Worm (Caenorhabditis elegans): ENCODE data around the gene hda-1.

Gene hda-1

ce11 chrV:14481987-14482386 is 43.2 kb upstream of the hda-1 start, which contains the start of gene R02D5.10:
TSS of gene R02D5.10 (plus strand) at chrV:14482287.
- TF ChIP-seq unc-62 (GFP tag; optimal IDR thresholded peaks at IDR 0.05) (no peak), elt-3 (tag; optimal IDR thresholded peaks at IDR 0.05) (no peak), sptf-1 (tag; optimal IDR thresholded peaks at IDR 0.05) (no peak), mep-1 (tag; optimal IDR thresholded peaks at IDR 0.05) (no peak), nhr-2 (tag; optimal IDR thresholded peaks at IDR 0.05) (no peak), mls-2 (tag; optimal IDR thresholded peaks at IDR 0.05) (no peak), lsy-2 (tag; optimal IDR thresholded peaks at IDR 0.05) (no peak)

ce11 chrV:14482728-14483210 is 42.4 kb upstream of the hda-1 start, which contains the start of gene R02D5.3:
TSS of gene R02D5.3 (plus strand) at chrV:14483160.
- TF ChIP-seq unc-62 (GFP tag; optimal IDR thresholded peaks at IDR 0.05) (no peak), ces-1 (GFP tag; optimal IDR thresholded peaks at IDR 0.05) (no peak), snpc-4 (tag; optimal IDR thresholded peaks at IDR 0.05) (no peak), ceh-43 (GFP tag; optimal IDR thresholded peaks at IDR 0.05) (no peak), mls-2 (tag; optimal IDR thresholded peaks at IDR 0.05) (no peak), ceh-39 (tag; optimal IDR thresholded peaks at IDR 0.05) (no peak), nhr-28 (tag; optimal IDR thresholded peaks at IDR 0.05) (no peak), nhr-76 (tag; optimal IDR thresholded peaks at IDR 0.05) (no peak), ztf-11 (tag; optimal IDR thresholded peaks at IDR 0.05) (no peak), lin-32 (GFP tag; optimal IDR thresholded peaks at IDR 0.05) (no peak), tbx-8 (GFP tag; optimal IDR thresholded peaks at IDR 0.05) (no peak), ceh-83 (GFP tag; optimal IDR thresholded peaks at IDR 0.05) (no peak), sptf-1 (tag; optimal IDR thresholded peaks at IDR 0.05) (no peak), mep-1 (tag; optimal IDR thresholded peaks at IDR 0.05) (no peak), bed-3 (GFP tag; optimal IDR thresholded peaks at IDR 0.05) (no peak)

DNA sequence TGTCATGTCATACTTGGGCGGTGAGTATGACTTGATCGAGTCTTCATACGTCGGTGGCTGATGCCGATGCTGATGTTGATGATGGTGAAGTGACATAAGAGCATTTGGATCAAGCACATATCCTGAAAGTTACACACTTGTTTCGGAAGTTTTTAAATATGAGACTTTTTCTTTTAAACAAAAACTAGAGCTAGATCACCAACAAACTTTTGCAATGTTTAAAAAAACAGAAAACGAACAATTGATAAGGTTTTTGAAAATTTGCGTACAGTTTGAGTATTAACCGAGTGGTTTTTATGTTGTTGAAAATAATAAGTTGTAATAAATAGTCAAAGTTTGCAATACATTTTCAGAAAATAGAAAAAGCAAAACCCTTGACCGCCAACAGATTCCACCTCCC is 40.6 kb upstream of the hda-1 start, which contains the start of gene R02D5.4:
R02D5.4 (minus strand) TSS at position 101 of the 400 bp plus-strand sequence.
- TF ChIP-seq lsy-2 (tag; optimal IDR thresholded peaks at IDR 0.05) (no peak), tbx-8 (GFP tag; optimal IDR thresholded peaks at IDR 0.05) (no peak), lin-13 (tag; optimal IDR thresholded peaks at IDR 0.05) (no peak), mab-5 (tag; optimal IDR thresholded peaks at IDR 0.05) (no peak), nhr-76 (tag; optimal IDR thresholded peaks at IDR 0.05) (no peak), flh-1 (GFP tag; optimal IDR thresholded peaks at IDR 0.05) (no peak), snpc-4 (tag; optimal IDR thresholded peaks at IDR 0.05) (no peak), sem-2 (GFP tag; optimal IDR thresholded peaks at IDR 0.05) (no peak), mep-1 (tag; optimal IDR thresholded peaks at IDR 0.05) (no peak), ceh-43 (GFP tag; optimal IDR thresholded peaks at IDR 0.05) (no peak), ces-1 (GFP tag; optimal IDR thresholded peaks at IDR 0.05) (no peak), lin-32 (GFP tag; optimal IDR thresholded peaks at IDR 0.05) (no peak)

DNA sequence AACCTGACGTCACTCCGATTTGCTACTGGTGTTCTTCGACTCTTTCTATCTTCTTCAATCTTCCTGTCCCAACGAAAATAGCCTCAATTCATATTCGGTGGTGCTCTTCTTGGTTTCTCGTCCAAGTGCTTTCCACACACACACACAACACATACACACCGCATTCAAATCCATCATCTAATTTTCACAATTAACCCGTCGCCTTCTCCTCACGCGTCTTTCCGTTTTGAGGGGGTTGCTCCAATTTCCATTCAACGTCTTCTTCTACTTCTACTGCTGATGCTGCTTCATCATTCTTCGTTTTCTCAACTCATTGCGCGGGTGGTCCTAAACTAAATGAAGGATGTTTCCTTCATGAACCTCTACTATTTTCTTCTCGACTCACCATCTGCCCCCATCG is 34.1 kb upstream of the hda-1 start:
- no peak for TF ChIP-seq zip-8 (tag; optimal IDR thresholded peaks at IDR 0.05)
- TF ChIP-seq ceh-83 (GFP tag; optimal IDR thresholded peaks at IDR 0.05): no peak
- TF ChIP-seq lsy-2 (tag; optimal IDR thresholded peaks at IDR 0.05): no peak
- TF ChIP-seq nhr-237 (tag; optimal IDR thresholded peaks at IDR 0.05): no peak
- TF ChIP-seq drap-1 (GFP tag; optimal IDR thresholded peaks at IDR 0.05): peak; percentile 55
- peak; percentile 2 for TF ChIP-seq sptf-1 (tag; optimal IDR thresholded peaks at IDR 0.05)
- TF ChIP-seq ces-1 (GFP tag; optimal IDR thresholded peaks at IDR 0.05): peak; percentile 92
- no peak for TF ChIP-seq ceh-43 (GFP tag; optimal IDR thresholded peaks at IDR 0.05)
- TF ChIP-seq nhr-28 (tag; optimal IDR thresholded peaks at IDR 0.05): no peak

DNA sequence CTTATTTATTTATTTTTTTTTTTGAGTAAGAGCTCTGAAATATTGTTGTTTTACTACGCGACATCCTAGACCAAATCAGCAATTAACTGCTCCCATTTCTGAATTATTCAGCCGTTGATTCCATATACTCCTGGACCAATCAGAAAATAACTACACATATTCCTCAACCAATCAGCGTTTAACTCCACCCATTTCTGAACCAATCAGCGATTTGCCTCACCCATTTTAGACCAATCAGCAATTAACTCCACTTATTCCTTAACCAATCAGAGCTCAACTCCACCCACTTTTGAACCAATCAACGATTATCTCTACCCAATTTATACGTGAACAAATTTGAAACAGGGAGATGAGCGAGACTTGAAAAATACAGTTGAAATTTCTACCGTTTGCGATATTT is 31.5 kb upstream of the hda-1 start:
- no peak for TF ChIP-seq hlh-1 (tag; optimal IDR thresholded peaks at IDR 0.05)
- TF ChIP-seq nhr-28 (tag; optimal IDR thresholded peaks at IDR 0.05): no peak
- TF ChIP-seq mls-2 (tag; optimal IDR thresholded peaks at IDR 0.05): no peak
- no peak for TF ChIP-seq ztf-11 (tag; optimal IDR thresholded peaks at IDR 0.05)
- no peak for TF ChIP-seq nhr-12 (tag; optimal IDR thresholded peaks at IDR 0.05)
- TF ChIP-seq nhr-76 (tag; optimal IDR thresholded peaks at IDR 0.05): no peak
- TF ChIP-seq unc-62 (GFP tag; optimal IDR thresholded peaks at IDR 0.05): no peak
- TF ChIP-seq M03D4.4 (tag; optimal IDR thresholded peaks at IDR 0.05): no peak
- TF ChIP-seq elt-1 (tag; optimal IDR thresholded peaks at IDR 0.05; ENCODE audit: borderline replicate concordance, insufficient read depth): no peak
- TF ChIP-seq ceh-39 (tag; optimal IDR thresholded peaks at IDR 0.05): no peak
- no peak for TF ChIP-seq unc-120 (tag; optimal IDR thresholded peaks at IDR 0.05; ENCODE audit: poor library complexity, severe bottlenecking)
- TF ChIP-seq sptf-1 (tag; optimal IDR thresholded peaks at IDR 0.05): no peak
- TF ChIP-seq nhr-237 (tag; optimal IDR thresholded peaks at IDR 0.05): no peak
- no peak for TF ChIP-seq pha-4 (tag; optimal IDR thresholded peaks at IDR 0.05)
- TF ChIP-seq nhr-2 (tag; optimal IDR thresholded peaks at IDR 0.05): no peak
- TF ChIP-seq tbx-8 (GFP tag; optimal IDR thresholded peaks at IDR 0.05): no peak
- TF ChIP-seq mab-5 (tag; optimal IDR thresholded peaks at IDR 0.05): no peak
- TF ChIP-seq bed-3 (GFP tag; optimal IDR thresholded peaks at IDR 0.05): no peak
- TF ChIP-seq ceh-43 (GFP tag; optimal IDR thresholded peaks at IDR 0.05): no peak
- TF ChIP-seq zip-8 (tag; optimal IDR thresholded peaks at IDR 0.05): no peak
